Worm (Caenorhabditis elegans) whole organism, young adult: ENCODE measurements around the gene T01B10.5.

Experiments used
- F10E7.11 ChIP-seq: sonication (generic microtip); optimal IDR thresholded peaks from 2 replicates; lab custom pipeline; 2017; ENCODE audit warnings: mild to moderate bottlenecking, missing genetic modification characterization, moderate library complexity, missing compliant biosample characterization
- F22D6.2 ChIP-seq: sonication (generic microtip); optimal IDR thresholded peaks from 2 replicates; lab custom pipeline; 2016; ENCODE audit warnings: mild to moderate bottlenecking, missing genetic modification characterization, missing compliant biosample characterization
- F52B5.7 ChIP-seq: sonication (generic microtip); optimal IDR thresholded peaks from 2 replicates; lab custom pipeline; 2016; ENCODE audit warnings: mild to moderate bottlenecking, missing genetic modification characterization, missing compliant biosample characterization
- F55B11.4 ChIP-seq: sonication (generic microtip); optimal IDR thresholded peaks from 2 replicates; lab custom pipeline; 2016; ENCODE audit warnings: missing compliant biosample characterization, missing genetic modification characterization, borderline replicate concordance; ENCODE audit not compliant: insufficient read depth
- F57C9.4 ChIP-seq: sonication (generic microtip); optimal IDR thresholded peaks from 2 replicates; lab custom pipeline; 2017; ENCODE audit warnings: mild to moderate bottlenecking, missing genetic modification characterization, missing compliant biosample characterization
- K12H6.12 ChIP-seq: fragments of 200-800 bp; sonication (Bioruptor generic); optimal IDR thresholded peaks from 2 replicates; lab custom pipeline; 2018; ENCODE audit warnings: mild to moderate bottlenecking, missing genetic modification characterization, missing compliant biosample characterization
- Y53F4B.3 ChIP-seq: fragments of 200-800 bp; sonication (Bioruptor generic); IDR thresholded peaks from 2 replicates; pipeline ENCODE4 v1.3.6; 2022; ENCODE audit warnings: missing genetic modification reagents, missing genetic modification characterization, missing compliant biosample characterization
- Y56A3A.18 ChIP-seq: fragments of 200-800 bp; sonication (Bioruptor generic); IDR thresholded peaks from 2 replicates; pipeline ENCODE4 v1.3.6; 2022; ENCODE audit warnings: missing genetic modification reagents, missing genetic modification characterization, missing compliant biosample characterization
- Y79H2A.3 ChIP-seq: fragments of 200-800 bp; sonication (Bioruptor generic); conservative IDR thresholded peaks from 2 replicates; pipeline ENCODE4 v1.3.6; 2022; ENCODE audit warnings: missing genetic modification reagents, missing genetic modification characterization, missing compliant biosample characterization
- ZK185.1 ChIP-seq: sonication (generic microtip); optimal IDR thresholded peaks from 2 replicates; lab custom pipeline; 2016; ENCODE audit warnings: mild to moderate bottlenecking, missing genetic modification characterization, missing compliant biosample characterization; ENCODE audit not compliant: poor library complexity, severe bottlenecking
- akir-1 ChIP-seq: fragments of 200-800 bp; sonication (Bioruptor generic); optimal IDR thresholded peaks from 2 replicates; lab custom pipeline; 2018; ENCODE audit warnings: mild to moderate bottlenecking, missing genetic modification characterization, moderate library complexity, missing compliant biosample characterization
- atf-7 ChIP-seq: sonication (generic microtip); optimal IDR thresholded peaks from 2 replicates; lab custom pipeline; 2017; ENCODE audit warnings: mild to moderate bottlenecking, missing genetic modification characterization, missing compliant biosample characterization
- attf-3 ChIP-seq: fragments of 200-800 bp; sonication (Bioruptor generic); conservative IDR thresholded peaks from 2 replicates; pipeline ENCODE4 v1.3.6; 2022; ENCODE audit warnings: missing genetic modification reagents, missing genetic modification characterization, missing compliant biosample characterization
- attf-6 ChIP-seq: fragments of 200-800 bp; sonication (Bioruptor generic); IDR thresholded peaks from 2 replicates; pipeline ENCODE4 v1.3.6; 2022; ENCODE audit warnings: missing genetic modification reagents, missing genetic modification characterization, missing compliant biosample characterization
- ceh-27 ChIP-seq: fragments of 200-800 bp; sonication (Bioruptor generic); optimal IDR thresholded peaks from 2 replicates; lab custom pipeline; 2018; ENCODE audit warnings: mild to moderate bottlenecking, missing genetic modification characterization, moderate library complexity, missing compliant biosample characterization
- ceh-91 ChIP-seq: fragments of 200-800 bp; sonication (Bioruptor generic); IDR thresholded peaks from 2 replicates; pipeline ENCODE4 v1.3.6; 2022; ENCODE audit warnings: missing genetic modification reagents, missing genetic modification characterization, missing compliant biosample characterization
- him-1 ChIP-seq: sonication (generic microtip); optimal IDR thresholded peaks from 2 replicates; lab custom pipeline; 2016; ENCODE audit warnings: missing genotype, missing genetic modification reagents, missing genetic modification characterization, missing compliant biosample characterization
- hmg-1.2 ChIP-seq: fragments of 200-800 bp; sonication (Bioruptor generic); IDR thresholded peaks from 2 replicates; pipeline ENCODE4 v1.3.6; 2022; ENCODE audit warnings: missing genetic modification reagents, missing genetic modification characterization, missing compliant biosample characterization
- hsf-1 ChIP-seq: fragments of 200-800 bp; sonication (Bioruptor generic); IDR thresholded peaks from 2 replicates; pipeline ENCODE4 v1.3.6; 2022; ENCODE audit warnings: missing genetic modification reagents, missing genetic modification characterization, missing compliant biosample characterization
- lag-1 ChIP-seq: fragments of 200-800 bp; sonication (Bioruptor generic); IDR thresholded peaks from 2 replicates; pipeline ENCODE4 v1.3.6; 2022; ENCODE audit warnings: missing genetic modification reagents, missing genetic modification characterization, missing compliant biosample characterization
- lsy-27 ChIP-seq: sonication (generic microtip); optimal IDR thresholded peaks from 2 replicates; lab custom pipeline; 2017; ENCODE audit warnings: missing genetic modification characterization, mild to moderate bottlenecking, missing compliant biosample characterization, antibody characterized with exemption, missing genotype, borderline replicate concordance; ENCODE audit not compliant: insufficient read depth
- mel-28 ChIP-seq: sonication (generic microtip); optimal IDR thresholded peaks from 2 replicates; lab custom pipeline; 2016; ENCODE audit warnings: borderline replicate concordance, mild to moderate bottlenecking, missing genetic modification characterization, missing compliant biosample characterization
- nfya-2 ChIP-seq: fragments of 200-800 bp; sonication (Bioruptor generic); IDR thresholded peaks from 2 replicates; pipeline ENCODE4 v1.3.6; 2022; ENCODE audit warnings: missing genetic modification reagents, missing genetic modification characterization, missing compliant biosample characterization
- pbrm-1 ChIP-seq: fragments of 200-800 bp; sonication (Bioruptor generic); IDR thresholded peaks from 2 replicates; pipeline ENCODE4 v1.3.6; 2022; ENCODE audit warnings: missing genetic modification reagents, missing genetic modification characterization, missing compliant biosample characterization
- rec-8 ChIP-seq, 2 experiments: sonication (generic microtip); optimal IDR thresholded peaks; 2 replicates each; lab custom pipeline; 2016; ENCODE audit warnings: mild to moderate bottlenecking in 2 of 2, missing genetic modification characterization in 2 of 2, missing genetic modification reagents in 2 of 2, missing genotype in 2 of 2, missing biosample characterization in 1 of 2, missing compliant biosample characterization in 1 of 2, moderate library complexity in 1 of 2
- repo-1 ChIP-seq: sonication (generic microtip); optimal IDR thresholded peaks from 2 replicates; lab custom pipeline; 2017; ENCODE audit warnings: mild to moderate bottlenecking, missing genetic modification characterization, missing compliant biosample characterization
- rpc-1 ChIP-seq, 2 experiments: fragments of 150-350 bp in 1 of 2; sonication (generic microtip) in 1 of 2; optimal IDR thresholded peaks; 2 replicates each; lab custom pipeline; 2014 to 2018; ENCODE audit warnings: missing biosample characterization in 1 of 2, missing genetic modification characterization in 1 of 2, missing genetic modification reagents in 1 of 2, missing genotype in 1 of 2
- sea-2 ChIP-seq: fragments of 200-800 bp; sonication (Bioruptor generic); IDR thresholded peaks from 2 replicates; pipeline ENCODE4 v1.3.6; 2022; ENCODE audit warnings: missing genetic modification characterization, missing compliant biosample characterization
- somi-1 ChIP-seq: fragments of 200-800 bp; sonication (Bioruptor generic); optimal IDR thresholded peaks from 2 replicates; lab custom pipeline; 2018; ENCODE audit warnings: mild to moderate bottlenecking, missing genetic modification characterization, missing compliant biosample characterization
- sptf-2 ChIP-seq: fragments of 200-800 bp; sonication (Bioruptor generic); optimal IDR thresholded peaks from 2 replicates; lab custom pipeline; 2018; ENCODE audit warnings: mild to moderate bottlenecking, missing genetic modification characterization, missing compliant biosample characterization
- zim-3 ChIP-seq: sonication (generic microtip); optimal IDR thresholded peaks from 2 replicates; lab custom pipeline; 2017; ENCODE audit warnings: mild to moderate bottlenecking, missing genetic modification characterization, moderate library complexity, missing compliant biosample characterization
- ztf-18 ChIP-seq: sonication (generic microtip); optimal IDR thresholded peaks from 2 replicates; lab custom pipeline; 2016; ENCODE audit warnings: missing genotype, mild to moderate bottlenecking, missing genetic modification characterization, missing compliant biosample characterization
- ztf-28 ChIP-seq: fragments of 200-800 bp; sonication (Bioruptor generic); IDR thresholded peaks from 2 replicates; pipeline ENCODE4 v1.3.6; 2022; ENCODE audit warnings: missing genetic modification reagents, missing genetic modification characterization, missing compliant biosample characterization

The T01B10.5 gene

DNA sequence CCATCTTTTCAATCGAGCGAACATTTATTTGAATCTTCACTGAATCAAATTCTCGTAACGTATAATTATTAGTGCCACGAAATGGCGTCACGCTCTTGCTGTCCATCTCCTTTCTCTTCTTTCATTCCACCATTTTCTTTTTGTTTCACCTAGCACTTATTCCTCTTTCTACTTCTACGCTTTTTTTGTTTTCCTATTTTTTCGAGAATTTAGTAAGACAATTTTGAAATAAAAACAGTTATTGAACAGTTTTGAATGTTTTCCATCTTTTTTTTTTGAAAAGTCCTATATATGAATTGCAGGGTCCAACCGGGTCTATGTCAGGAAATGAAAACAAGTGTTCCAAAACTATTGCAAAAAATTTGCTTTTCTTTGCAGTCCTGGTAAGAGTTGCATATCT is at the start of gene T01B10.5:
T01B10.5 (plus strand) TSS at position 301 of the 400 bp plus-strand sequence.
- TF ChIP-seq him-1 (tag; lab: Kevin White, UChicago) = no peak
- no peak for TF ChIP-seq F10E7.11
- TF ChIP-seq F55B11.4 (tag; lab: Kevin White, UChicago) = no peak
- TF ChIP-seq ztf-18 = no peak
- no peak for TF ChIP-seq Y53F4B.3 (GFP tag; lab: Robert Waterston, UW)
- no peak for TF ChIP-seq akir-1 (GFP tag; lab: Kevin White, UChicago)
- TF ChIP-seq rec-8 (tag; optimal IDR thresholded peaks at IDR 0.05; lab: Kevin White, UChicago) = no peak
- no peak for TF ChIP-seq zim-3 (tag; lab: Kevin White, UChicago)
- no peak for TF ChIP-seq attf-6 (GFP tag; lab: Robert Waterston, UW)
- TF ChIP-seq F57C9.4 (tag; lab: Kevin White, UChicago) = no peak
- TF ChIP-seq nfya-2 = no peak
- no peak for TF ChIP-seq sptf-2
- TF ChIP-seq mel-28 (tag; lab: Kevin White, UChicago) = no peak
- TF ChIP-seq ZK185.1 (tag; lab: Kevin White, UChicago) = no peak
- TF ChIP-seq Y56A3A.18 (GFP tag; lab: Robert Waterston, UW) = no peak
- no peak for TF ChIP-seq Y79H2A.3 (GFP tag; lab: Robert Waterston, UW)
- no peak for TF ChIP-seq K12H6.12 (tag; lab: Kevin White, UChicago)
- no peak for TF ChIP-seq hsf-1 (GFP tag; lab: Robert Waterston, UW)
- TF ChIP-seq atf-7 = no peak
- TF ChIP-seq, all 124 proteins: peak for 0

DNA sequence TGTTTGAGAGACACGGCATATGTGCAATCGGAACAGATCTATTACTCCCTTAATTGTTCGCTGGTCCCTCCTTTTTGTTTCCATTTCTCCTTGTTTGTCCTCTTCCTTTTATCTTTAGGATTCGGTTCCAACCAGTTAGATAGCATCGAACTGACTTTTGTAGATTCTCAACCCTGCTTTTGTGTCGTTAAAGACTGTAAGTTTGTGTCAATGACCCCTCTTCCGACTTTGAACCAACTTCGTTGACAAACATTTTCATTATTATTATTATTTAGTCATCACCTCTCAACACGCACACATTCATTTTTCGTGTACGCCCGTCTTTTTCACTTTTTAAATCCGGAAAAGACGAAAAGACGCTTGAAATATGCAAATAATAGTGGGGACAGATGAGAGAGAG is 49.0 kb upstream of the T01B10.5 start, which contains the start of gene F16F9.1:
F16F9.1 (plus strand) TSS at position 301 of the 400 bp plus-strand sequence.
- TF ChIP-seq lsy-27 (tag; lab: Kevin White, UChicago) (no peak), sea-2 (no peak), ztf-28 (GFP tag; lab: Robert Waterston, UW) (no peak), ZK185.1 (tag; lab: Kevin White, UChicago) (no peak), hmg-1.2 (GFP tag; lab: Robert Waterston, UW) (no peak), ceh-27 (GFP tag; lab: Kevin White, UChicago) (no peak), repo-1 (tag; lab: Kevin White, UChicago) (no peak)

DNA sequence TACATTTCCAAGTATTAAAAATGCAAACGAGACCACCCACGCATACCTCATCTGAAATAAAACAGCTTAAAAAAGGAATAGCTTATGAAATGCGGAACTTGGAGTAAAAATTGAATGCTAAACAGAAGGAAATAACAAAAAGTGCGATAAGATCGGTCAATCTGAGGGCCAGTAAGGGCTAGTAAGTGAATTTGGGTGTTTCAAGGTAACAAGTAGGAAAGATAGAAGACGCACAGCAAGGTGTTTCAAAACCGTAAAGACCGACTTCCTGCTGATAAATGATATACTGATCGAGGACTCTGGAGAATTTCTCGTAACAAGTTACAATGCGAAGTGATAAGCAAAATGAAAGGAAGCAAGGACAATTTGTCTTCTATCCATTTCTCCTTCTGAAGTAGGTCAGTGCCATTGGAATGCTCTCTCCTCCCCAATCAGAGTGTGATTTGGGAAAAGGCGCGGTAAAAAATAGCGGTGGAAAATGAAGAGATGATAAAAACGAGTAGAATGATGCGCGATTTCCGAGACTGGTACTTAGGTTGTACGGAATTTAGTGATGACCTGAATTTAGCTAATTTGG is 39.4 kb upstream of the T01B10.5 start, which contains the start of gene dpy-6:
dpy-6 (minus strand) TSS at position 51 of the 577 bp plus-strand sequence.
- TF ChIP-seq lag-1 (GFP tag; lab: Robert Waterston, UW) = no peak
- TF ChIP-seq ceh-91 (GFP tag; lab: Robert Waterston, UW) = no peak
- TF ChIP-seq F52B5.7 (tag; lab: Kevin White, UChicago) = no peak
- TF ChIP-seq attf-3 (GFP tag; lab: Robert Waterston, UW) = no peak
- TF ChIP-seq somi-1 (GFP tag; lab: Kevin White, UChicago) = no peak
- no peak for TF ChIP-seq F22D6.2 (tag; lab: Kevin White, UChicago)
- no peak for TF ChIP-seq rpc-1 (optimal IDR thresholded peaks at IDR 0.05; lab: Kevin White, UChicago)
- no peak for TF ChIP-seq rpc-1 (tag; optimal IDR thresholded peaks at IDR 0.05; lab: Kevin White, UChicago)
- no peak for TF ChIP-seq pbrm-1 (GFP tag; lab: Robert Waterston, UW)
- TF ChIP-seq sptf-2 = no peak
